Worm (Caenorhabditis elegans) whole organism, L3 larva: Measurements from ENCODE around the gene F01D5.10.

Experiments used
- ceh-82 ChIP-seq: fragments of 150-350 bp; optimal IDR thresholded peaks from 2 replicates; lab custom pipeline; 2014; ENCODE audit warnings: missing biosample characterization, missing genetic modification characterization
- mml-1 ChIP-seq: fragments of 150-350 bp; sonication (generic microtip); optimal IDR thresholded peaks from 3 replicates; lab custom pipeline; 2014; ENCODE audit warnings: missing biosample characterization, missing genetic modification characterization
- nhr-11 ChIP-seq: fragments of 150-350 bp; optimal IDR thresholded peaks from 2 replicates; lab custom pipeline; 2014; ENCODE audit warnings: missing biosample characterization, missing genetic modification characterization
- tbx-2 ChIP-seq: sonication (generic microtip); optimal IDR thresholded peaks from 2 replicates; lab custom pipeline; 2016; ENCODE audit warnings: mild to moderate bottlenecking, missing genetic modification characterization, missing compliant biosample characterization

- no peak for TF ChIP-seq mml-1 (tag; lab: Kevin White, UChicago)
- no peak for TF ChIP-seq tbx-2 (tag; lab: Kevin White, UChicago)
- no peak for TF ChIP-seq ceh-82 (tag; lab: Kevin White, UChicago)
- TF ChIP-seq nhr-11 (tag; lab: Kevin White, UChicago), result no peak
These were observed 24.1 kb upstream of the F01D5.10 start for ce11 chrII:14045235-14045634.
